Worm (Caenorhabditis elegans): Measurements from ENCODE around the gene F07E5.8.

F07E5.8 gene

ce11 chrII:2046556-2046955 lies 28.9 kb downstream of the F07E5.8 start, which contains the start of gene math-1:
math-1 (minus strand) TSS chrII:2046656.
- peak; percentile 51; the same call in 1 of the 2 replicates for TF ChIP-seq set-16 (GFP tag; IDR thresholded peaks at IDR 0.05)

- TF ChIP-seq pha-4 (GFP tag; IDR thresholded peaks at IDR 0.05) (no peak), pha-4 (tag; optimal IDR thresholded peaks at IDR 0.05) (no peak), ceh-44 (GFP tag; IDR thresholded peaks at IDR 0.05) (no peak), nhr-77 (tag; optimal IDR thresholded peaks at IDR 0.05) (no peak), lin-39 (tag; optimal IDR thresholded peaks at IDR 0.05) (no peak), aha-1 (tag) (no peak)
Observed at ce11 chrII:2045505-2045904, 29.9 kb downstream of the F07E5.8 start, which contains the start of gene bath-24. bath-24 (minus strand) TSS chrII:2045605.

ce11 chrII:2042447-2042846 lies 33.0 kb downstream of the F07E5.8 start, which contains the start of gene bath-20:
bath-20 (minus strand) TSS chrII:2042547.
- TF ChIP-seq aly-2 (tag; optimal IDR thresholded peaks at IDR 0.05) (no peak), R02D3.7 (tag; optimal IDR thresholded peaks at IDR 0.05) (no peak), dpl-1 (GFP tag; optimal IDR thresholded peaks at IDR 0.05) (no peak), pha-4 (GFP tag; IDR thresholded peaks at IDR 0.05) (no peak), pha-4 (tag; optimal IDR thresholded peaks at IDR 0.05) (no peak), sdz-12 (GFP tag; optimal IDR thresholded peaks at IDR 0.05) (no peak), fos-1 (tag; optimal IDR thresholded peaks at IDR 0.05) (no peak), zfp-2 (tag; optimal IDR thresholded peaks at IDR 0.05) (no peak), dmd-6 (GFP tag; IDR thresholded peaks at IDR 0.05) (no peak), mxl-2 (GFP tag; conservative IDR thresholded peaks at IDR 0.05) (no peak), lsy-2 (tag; optimal IDR thresholded peaks at IDR 0.05) (no peak), lin-39 (tag; optimal IDR thresholded peaks at IDR 0.05) (no peak), egl-43 (GFP tag; IDR thresholded peaks at IDR 0.05) (no peak), lin-1 (GFP tag; IDR thresholded peaks at IDR 0.05) (no peak), F10B5.3 (tag; optimal IDR thresholded peaks at IDR 0.05) (no peak), fkh-10 (GFP tag; optimal IDR thresholded peaks at IDR 0.05) (no peak)

ce11 chrII:2039288-2039687 lies 36.1 kb downstream of the F07E5.8 start, which contains the start of gene bath-19:
bath-19 (minus strand) TSS chrII:2039388.
- TF ChIP-seq mdl-1 (tag; optimal IDR thresholded peaks at IDR 0.05) (no peak), D1046.2 (GFP tag; IDR thresholded peaks at IDR 0.05) (no peak), nhr-28 (tag; optimal IDR thresholded peaks at IDR 0.05) (no peak), tra-1 (GFP tag; IDR thresholded peaks at IDR 0.05) (no peak), T20F7.1 (GFP tag; optimal IDR thresholded peaks at IDR 0.05) (no peak), nhr-25 (tag; optimal IDR thresholded peaks at IDR 0.05; ENCODE audit: borderline replicate concordance, insufficient read depth) (no peak), jun-1 (tag; optimal IDR thresholded peaks at IDR 0.05) (no peak), F26F4.8 (GFP tag; conservative IDR thresholded peaks at IDR 0.05) (no peak), ama-1 (optimal IDR thresholded peaks at IDR 0.05) (no peak), skn-1 (tag; optimal IDR thresholded peaks at IDR 0.05) (no peak), nhr-48 (tag; optimal IDR thresholded peaks at IDR 0.05) (no peak), hif-1 (tag; optimal IDR thresholded peaks at IDR 0.05) (no peak), fos-1 (tag; optimal IDR thresholded peaks at IDR 0.05) (no peak), mxl-3 (GFP tag; optimal IDR thresholded peaks at IDR 0.05) (no peak), daf-19 (GFP tag; conservative IDR thresholded peaks at IDR 0.05) (no peak), nhr-41 (GFP tag; IDR thresholded peaks at IDR 0.05) (no peak)

ce11 chrII:2033286-2033685 lies 42.1 kb downstream of the F07E5.8 start, which contains the start of gene F59H6.14:
F59H6.14 (plus strand) TSS chrII:2033586.
- no peak for TF ChIP-seq lin-13 (GFP tag; optimal IDR thresholded peaks at IDR 0.05)
- TF ChIP-seq hlh-11 (tag; optimal IDR thresholded peaks at IDR 0.05) = no peak
- TF ChIP-seq unc-62 (GFP tag; optimal IDR thresholded peaks at IDR 0.05 in 1 of 2) = no peak
- TF ChIP-seq unc-62 (tag; optimal IDR thresholded peaks at IDR 0.05) = no peak
- TF ChIP-seq madf-9 (GFP tag; conservative IDR thresholded peaks at IDR 0.05) = no peak
- no peak for TF ChIP-seq pqm-1 (tag; optimal IDR thresholded peaks at IDR 0.05)
- no peak for TF ChIP-seq T20F7.1 (GFP tag; optimal IDR thresholded peaks at IDR 0.05)
